Worm (Caenorhabditis elegans): ENCODE results near the gene E02A10.3.

ce11 chrV:12532369-12532768, 47.0 kb upstream of the E02A10.3 start:
- TF ChIP-seq mel-28 (tag; optimal IDR thresholded peaks at IDR 0.05; ENCODE audit: borderline replicate concordance) (no peak), ztf-22 (GFP tag; optimal IDR thresholded peaks at IDR 0.05) (no peak), ZK185.1 (tag; optimal IDR thresholded peaks at IDR 0.05; ENCODE audit: poor library complexity, severe bottlenecking) (no peak), B0336.3 (GFP tag; IDR thresholded peaks at IDR 0.05) (no peak), nhr-80 (tag; optimal IDR thresholded peaks at IDR 0.05) (peak; percentile 65), pha-4 (tag; optimal IDR thresholded peaks at IDR 0.05) (no peak), zfh-2 (GFP tag; conservative IDR thresholded peaks at IDR 0.05) (no peak), F23B12.7 (tag; optimal IDR thresholded peaks at IDR 0.05; ENCODE audit: insufficient read depth) (no peak), ama-1 (optimal IDR thresholded peaks at IDR 0.05) (no peak), ama-1 (GFP tag; optimal IDR thresholded peaks at IDR 0.05) (no peak)

All from whole organism, young adult.